Worm (Caenorhabditis elegans) whole organism, late embryonic: ENCODE data around the gene csn-6.

ENCODE experiments used
- ceh-34 ChIP-seq: sonication (generic microtip); optimal IDR thresholded peaks from 2 replicates; lab custom pipeline; 2016; ENCODE audit warnings: mild to moderate bottlenecking, missing genetic modification characterization, missing compliant biosample characterization
- fax-1 ChIP-seq: sonication (generic microtip); optimal IDR thresholded peaks from 2 replicates; lab custom pipeline; 2016; ENCODE audit warnings: missing genotype, missing genetic modification characterization, missing compliant biosample characterization
- nhr-11 ChIP-seq: fragments of 150-350 bp; optimal IDR thresholded peaks from 2 replicates; lab custom pipeline; 2014; ENCODE audit warnings: missing biosample characterization, missing genetic modification characterization
- nhr-232 ChIP-seq: sonication (generic microtip); optimal IDR thresholded peaks from 2 replicates; lab custom pipeline; 2016; ENCODE audit warnings: missing genetic modification characterization, missing compliant biosample characterization
- pha-2 ChIP-seq: sonication (generic microtip); optimal IDR thresholded peaks from 2 replicates; lab custom pipeline; 2017; ENCODE audit warnings: mild to moderate bottlenecking, missing genetic modification characterization, missing compliant biosample characterization
- pros-1 ChIP-seq: fragments of 150-350 bp; optimal IDR thresholded peaks from 2 replicates; lab custom pipeline; 2014; ENCODE audit warnings: missing biosample characterization, missing genetic modification reagents, missing genetic modification characterization
- rnt-1 ChIP-seq: sonication (generic microtip); optimal IDR thresholded peaks from 2 replicates; lab custom pipeline; 2016; ENCODE audit warnings: missing genetic modification characterization, missing compliant biosample characterization

DNA sequence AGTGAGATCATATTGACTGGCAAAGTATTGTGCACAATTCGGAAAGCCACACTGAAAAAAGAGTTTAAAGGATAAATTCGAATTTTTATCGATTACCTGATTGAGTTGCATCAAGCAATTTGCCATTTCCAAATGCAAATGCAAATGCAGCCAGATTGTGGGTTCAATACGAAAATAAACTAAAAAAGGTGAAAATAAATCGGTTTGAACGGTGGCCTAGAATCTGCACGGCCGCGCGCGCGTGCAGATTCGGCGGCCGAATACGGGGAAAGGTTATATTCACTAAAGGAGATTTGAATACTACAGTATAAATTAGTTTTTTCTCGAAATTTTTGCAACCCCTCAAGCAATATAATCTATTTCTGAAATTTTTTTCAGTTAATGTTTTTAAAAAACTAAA, 11.3 kb upstream of the csn-6 start, which contains the start of gene Y67H2A.10:
- TF ChIP-seq nhr-11 = no peak
- no peak for TF ChIP-seq rnt-1 (tag; lab: Kevin White, UChicago)
- TF ChIP-seq pha-2 = no peak
- TF ChIP-seq pros-1 (tag; lab: Kevin White, UChicago) = no peak
- TF ChIP-seq ceh-34 (tag; lab: Kevin White, UChicago) = no peak
- no peak for TF ChIP-seq nhr-232 (tag; lab: Kevin White, UChicago)
- TF ChIP-seq fax-1 (tag; lab: Kevin White, UChicago) = no peak
